Worm (Caenorhabditis elegans): ENCODE results near the gene F59E11.7.

The F59E11.7 gene

ce11 chrV:9015540-9015939 lies 25.5 kb downstream of the F59E11.7 start, which contains the start of gene srt-18:
Gene srt-18 (minus strand): TSS chrV:9015640.
- no peak for TF ChIP-seq klf-2 (GFP tag; conservative IDR thresholded peaks at IDR 0.05)
- TF ChIP-seq cog-1 (tag; optimal IDR thresholded peaks at IDR 0.05), result no peak
- TF ChIP-seq flt-1 (GFP tag; IDR thresholded peaks at IDR 0.05), result no peak
- TF ChIP-seq ref-1 (GFP tag; conservative IDR thresholded peaks at IDR 0.05), result no peak
- no peak for TF ChIP-seq T22C8.4 (GFP tag; IDR thresholded peaks at IDR 0.05)
- no peak for TF ChIP-seq ztf-29 (GFP tag; IDR thresholded peaks at IDR 0.05)
- no peak for TF ChIP-seq tab-1 (GFP tag; IDR thresholded peaks at IDR 0.05)
- TF ChIP-seq med-1 (GFP tag; optimal IDR thresholded peaks at IDR 0.05; ENCODE audit: insufficient read depth), result no peak
- TF ChIP-seq ztf-23 (GFP tag; IDR thresholded peaks at IDR 0.05), result no peak

- TF ChIP-seq klf-2 (GFP tag; conservative IDR thresholded peaks at IDR 0.05) (no peak), med-1 (GFP tag; optimal IDR thresholded peaks at IDR 0.05; ENCODE audit: insufficient read depth) (no peak), ztf-29 (GFP tag; IDR thresholded peaks at IDR 0.05) (no peak), flt-1 (GFP tag; IDR thresholded peaks at IDR 0.05) (no peak), cog-1 (tag; optimal IDR thresholded peaks at IDR 0.05) (no peak), ref-1 (GFP tag; conservative IDR thresholded peaks at IDR 0.05) (no peak), tab-1 (GFP tag; IDR thresholded peaks at IDR 0.05) (no peak), ztf-23 (GFP tag; IDR thresholded peaks at IDR 0.05) (no peak), T22C8.4 (GFP tag; IDR thresholded peaks at IDR 0.05) (no peak)
These were observed 26.4 kb downstream of the F59E11.7 start, which contains the start of gene oac-40 for ce11 chrV:9016479-9016878. Gene oac-40 (plus strand): TSS chrV:9016779.

- TF ChIP-seq ref-1 (GFP tag; conservative IDR thresholded peaks at IDR 0.05) (no peak), ztf-23 (GFP tag; IDR thresholded peaks at IDR 0.05) (no peak), tab-1 (GFP tag; IDR thresholded peaks at IDR 0.05) (no peak), flt-1 (GFP tag; IDR thresholded peaks at IDR 0.05) (no peak), T22C8.4 (GFP tag; IDR thresholded peaks at IDR 0.05) (no peak), med-1 (GFP tag; optimal IDR thresholded peaks at IDR 0.05; ENCODE audit: insufficient read depth) (no peak), klf-2 (GFP tag; conservative IDR thresholded peaks at IDR 0.05) (no peak), ztf-29 (GFP tag; IDR thresholded peaks at IDR 0.05) (no peak), cog-1 (tag; optimal IDR thresholded peaks at IDR 0.05) (no peak)
These were observed 28.8 kb downstream of the F59E11.7 start for ce11 chrV:9018871-9019270.

- TF ChIP-seq T22C8.4 (GFP tag; IDR thresholded peaks at IDR 0.05) (no peak), ztf-29 (GFP tag; IDR thresholded peaks at IDR 0.05) (no peak), med-1 (GFP tag; optimal IDR thresholded peaks at IDR 0.05; ENCODE audit: insufficient read depth) (no peak), ztf-23 (GFP tag; IDR thresholded peaks at IDR 0.05) (no peak), cog-1 (tag; optimal IDR thresholded peaks at IDR 0.05) (no peak), tab-1 (GFP tag; IDR thresholded peaks at IDR 0.05) (no peak), flt-1 (GFP tag; IDR thresholded peaks at IDR 0.05) (no peak), klf-2 (GFP tag; conservative IDR thresholded peaks at IDR 0.05) (no peak), ref-1 (GFP tag; conservative IDR thresholded peaks at IDR 0.05) (no peak)
These were observed 32.0 kb downstream of the F59E11.7 start, which contains the start of gene oac-41 for ce11 chrV:9022078-9022477. Gene oac-41 (minus strand): TSS chrV:9022178.

- TF ChIP-seq klf-2 (GFP tag; conservative IDR thresholded peaks at IDR 0.05) (no peak), cog-1 (tag; optimal IDR thresholded peaks at IDR 0.05) (no peak), ztf-29 (GFP tag; IDR thresholded peaks at IDR 0.05) (no peak), flt-1 (GFP tag; IDR thresholded peaks at IDR 0.05) (no peak), tab-1 (GFP tag; IDR thresholded peaks at IDR 0.05) (no peak), T22C8.4 (GFP tag; IDR thresholded peaks at IDR 0.05) (no peak), ref-1 (GFP tag; conservative IDR thresholded peaks at IDR 0.05) (no peak), ztf-23 (GFP tag; IDR thresholded peaks at IDR 0.05) (no peak), med-1 (GFP tag; optimal IDR thresholded peaks at IDR 0.05; ENCODE audit: insufficient read depth) (no peak)
These were observed 34.7 kb downstream of the F59E11.7 start, which contains the start of gene bus-1 for ce11 chrV:9024713-9025112. Gene bus-1 (minus strand): TSS chrV:9024813.

- TF ChIP-seq ztf-23 (GFP tag; IDR thresholded peaks at IDR 0.05), result no peak
- TF ChIP-seq T22C8.4 (GFP tag; IDR thresholded peaks at IDR 0.05), result no peak
- TF ChIP-seq cog-1 (tag; optimal IDR thresholded peaks at IDR 0.05), result no peak
- no peak for TF ChIP-seq tab-1 (GFP tag; IDR thresholded peaks at IDR 0.05)
- no peak for TF ChIP-seq flt-1 (GFP tag; IDR thresholded peaks at IDR 0.05)
- TF ChIP-seq ref-1 (GFP tag; conservative IDR thresholded peaks at IDR 0.05), result no peak
- no peak for TF ChIP-seq ztf-29 (GFP tag; IDR thresholded peaks at IDR 0.05)
- TF ChIP-seq klf-2 (GFP tag; conservative IDR thresholded peaks at IDR 0.05), result no peak
These were observed 40.2 kb downstream of the F59E11.7 start, which contains the start of gene C25E10.5 for ce11 chrV:9030248-9030647. Gene C25E10.5 (plus strand): TSS chrV:9030548.

- TF ChIP-seq cog-1 (tag; optimal IDR thresholded peaks at IDR 0.05) (no peak), tab-1 (GFP tag; IDR thresholded peaks at IDR 0.05) (no peak), T22C8.4 (GFP tag; IDR thresholded peaks at IDR 0.05) (no peak), med-1 (GFP tag; optimal IDR thresholded peaks at IDR 0.05; ENCODE audit: insufficient read depth) (no peak), ztf-29 (GFP tag; IDR thresholded peaks at IDR 0.05) (no peak), ztf-23 (GFP tag; IDR thresholded peaks at IDR 0.05) (no peak), ref-1 (GFP tag; conservative IDR thresholded peaks at IDR 0.05) (no peak), flt-1 (GFP tag; IDR thresholded peaks at IDR 0.05) (no peak), klf-2 (GFP tag; conservative IDR thresholded peaks at IDR 0.05) (no peak)
These were observed 43.2 kb downstream of the F59E11.7 start, which contains the start of gene C25E10.4 for ce11 chrV:9033267-9033666. Gene C25E10.4 (plus strand): TSS chrV:9033567.

ce11 chrV:9035685-9036084 lies 45.6 kb downstream of the F59E11.7 start, which contains the start of gene srsx-34:
Gene srsx-34 (plus strand): TSS chrV:9035985.
- TF ChIP-seq flt-1 (GFP tag; IDR thresholded peaks at IDR 0.05) (no peak), tab-1 (GFP tag; IDR thresholded peaks at IDR 0.05) (no peak), T22C8.4 (GFP tag; IDR thresholded peaks at IDR 0.05) (no peak), klf-2 (GFP tag; conservative IDR thresholded peaks at IDR 0.05) (no peak), ref-1 (GFP tag; conservative IDR thresholded peaks at IDR 0.05) (no peak), med-1 (GFP tag; optimal IDR thresholded peaks at IDR 0.05; ENCODE audit: insufficient read depth) (no peak), cog-1 (tag; optimal IDR thresholded peaks at IDR 0.05) (no peak), ztf-23 (GFP tag; IDR thresholded peaks at IDR 0.05) (no peak), ztf-29 (GFP tag; IDR thresholded peaks at IDR 0.05) (no peak)

ce11 chrV:9041030-9041429 lies 51.0 kb downstream of the F59E11.7 start, which contains the start of gene cyp-33B1:
Gene cyp-33B1 (plus strand): TSS chrV:9041330.
- no peak for TF ChIP-seq ztf-29 (GFP tag; IDR thresholded peaks at IDR 0.05)
- TF ChIP-seq klf-2 (GFP tag; conservative IDR thresholded peaks at IDR 0.05), result no peak
- TF ChIP-seq ztf-23 (GFP tag; IDR thresholded peaks at IDR 0.05), result no peak
- no peak for TF ChIP-seq med-1 (GFP tag; optimal IDR thresholded peaks at IDR 0.05; ENCODE audit: insufficient read depth)
